Worm (Caenorhabditis elegans) whole organism, L1 larva: ENCODE measurements around the gene T09F3.2.

ENCODE experiments used
- C04F5.9 ChIP-seq: sonication (generic microtip); optimal IDR thresholded peaks from 2 replicates; lab custom pipeline; 2016; ENCODE audit warnings: missing genetic modification characterization, missing compliant biosample characterization
- C16A3.4 ChIP-seq: fragments of 150-350 bp; optimal IDR thresholded peaks from 2 replicates; lab custom pipeline; 2014; ENCODE audit warnings: missing biosample characterization, missing genetic modification characterization
- F16B12.6 ChIP-seq: fragments of 150-350 bp; optimal IDR thresholded peaks from 2 replicates; lab custom pipeline; 2014; ENCODE audit warnings: missing biosample characterization, missing genetic modification characterization
- aha-1 ChIP-seq: fragments of 150-350 bp; optimal IDR thresholded peaks from 2 replicates; lab custom pipeline; 2014; ENCODE audit warnings: missing biosample characterization, missing genetic modification characterization
- aly-2 ChIP-seq: fragments of 150-350 bp; optimal IDR thresholded peaks from 2 replicates; lab custom pipeline; 2014; ENCODE audit warnings: missing biosample characterization, missing genetic modification characterization
- ama-1 ChIP-seq: fragments of 150-350 bp; optimal IDR thresholded peaks from 2 replicates; lab custom pipeline; 2014
- ceh-63 ChIP-seq: fragments of 200-800 bp; sonication (Bioruptor generic); optimal IDR thresholded peaks from 2 replicates; lab custom pipeline; 2018; ENCODE audit warnings: mild to moderate bottlenecking, missing genetic modification characterization, missing compliant biosample characterization
- ceh-8 ChIP-seq: fragments of 200-800 bp; sonication (Bioruptor generic); optimal IDR thresholded peaks from 2 replicates; lab custom pipeline; 2018; ENCODE audit warnings: mild to moderate bottlenecking, missing genetic modification characterization, moderate library complexity, missing compliant biosample characterization
- ceh-82 ChIP-seq, 3 experiments: fragments of 150-350 bp in 1 of 3; sonication (generic microtip) in 2 of 3; optimal IDR thresholded peaks; 2 replicates each; lab custom pipeline; 2014 to 2017; ENCODE audit warnings: missing biosample characterization in 3 of 3, missing genetic modification characterization in 3 of 3
- ceh-90 ChIP-seq: sonication (generic microtip); optimal IDR thresholded peaks from 2 replicates; lab custom pipeline; 2016; ENCODE audit warnings: missing genetic modification characterization, missing compliant biosample characterization
- dsc-1 ChIP-seq: sonication (generic microtip); optimal IDR thresholded peaks from 2 replicates; lab custom pipeline; 2016; ENCODE audit warnings: mild to moderate bottlenecking, missing genetic modification characterization, missing compliant biosample characterization
- efl-1 ChIP-seq, 4 experiments: fragments of 150-350 bp; optimal IDR thresholded peaks in 3 of 4; peaks in 1 of 4; 1 replicate in 1 of 4; 2 replicates in 3 of 4; lab custom pipeline; 2014; ENCODE audit warnings: missing biosample characterization in 2 of 4, missing genetic modification characterization in 2 of 4, missing genetic modification reagents in 2 of 4
- egl-27 ChIP-seq, 2 experiments: fragments of 150-350 bp in 1 of 2; sonication (generic microtip); optimal IDR thresholded peaks; 3 replicates each; lab custom pipeline; 2017 to 2018; ENCODE audit warnings: missing biosample characterization in 2 of 2, missing genetic modification characterization in 2 of 2, missing genetic modification reagents in 2 of 2
- fkh-8 ChIP-seq: sonication (generic microtip); optimal IDR thresholded peaks from 2 replicates; lab custom pipeline; 2016; ENCODE audit warnings: mild to moderate bottlenecking, missing genetic modification characterization, missing compliant biosample characterization
- fos-1 ChIP-seq: fragments of 150-350 bp; optimal IDR thresholded peaks from 2 replicates; lab custom pipeline; 2014; ENCODE audit warnings: missing biosample characterization, missing genetic modification characterization
- grh-1 ChIP-seq: fragments of 200-800 bp; sonication (Bioruptor generic); IDR thresholded peaks from 2 replicates; pipeline ENCODE4 v1.3.6; 2022; ENCODE audit warnings: missing genetic modification reagents, missing genetic modification characterization, missing compliant biosample characterization
- hlh-4 ChIP-seq: sonication (generic microtip); optimal IDR thresholded peaks from 2 replicates; lab custom pipeline; 2016; ENCODE audit warnings: mild to moderate bottlenecking, missing genetic modification characterization, missing compliant biosample characterization
- hpl-2 ChIP-seq: fragments of 150-350 bp; optimal IDR thresholded peaks from 2 replicates; lab custom pipeline; 2014; ENCODE audit warnings: missing biosample characterization, missing genetic modification reagents, missing genetic modification characterization
- irx-1 ChIP-seq: sonication (generic microtip); optimal IDR thresholded peaks from 2 replicates; lab custom pipeline; 2016; ENCODE audit warnings: missing genetic modification characterization, missing compliant biosample characterization
- isw-1 ChIP-seq: fragments of 200-800 bp; sonication (Bioruptor generic); IDR thresholded peaks from 2 replicates; pipeline ENCODE4 v1.3.6; 2022; ENCODE audit warnings: missing genetic modification characterization, missing compliant biosample characterization
- jun-1 ChIP-seq: fragments of 150-350 bp; optimal IDR thresholded peaks from 2 replicates; lab custom pipeline; 2014; ENCODE audit warnings: missing biosample characterization, missing genetic modification reagents, missing genetic modification characterization
- lin-13 ChIP-seq: fragments of 150-350 bp; optimal IDR thresholded peaks from 2 replicates; lab custom pipeline; 2014; ENCODE audit warnings: missing biosample characterization, missing genetic modification reagents, missing genetic modification characterization
- lin-14 ChIP-seq: fragments of 200-800 bp; sonication (Bioruptor generic); optimal IDR thresholded peaks from 2 replicates; lab custom pipeline; 2018; ENCODE audit warnings: mild to moderate bottlenecking, missing genetic modification characterization, moderate library complexity, missing compliant biosample characterization
- lin-15B ChIP-seq: fragments of 150-350 bp; sonication (generic microtip); optimal IDR thresholded peaks from 3 replicates; lab custom pipeline; 2014; ENCODE audit warnings: missing biosample characterization, missing genetic modification characterization
- lin-35 ChIP-seq, 2 experiments: fragments of 150-350 bp; optimal IDR thresholded peaks; 2 replicates each; lab custom pipeline; 2014; ENCODE audit warnings: missing biosample characterization in 2 of 2, missing genetic modification characterization in 2 of 2, missing genetic modification reagents in 2 of 2
- lin-39 ChIP-seq: fragments of 150-350 bp; optimal IDR thresholded peaks from 2 replicates; lab custom pipeline; 2014; ENCODE audit warnings: missing biosample characterization, missing genetic modification reagents, missing genetic modification characterization
- mab-9 ChIP-seq: fragments of 200-800 bp; sonication (Bioruptor generic); IDR thresholded peaks from 2 replicates; pipeline ENCODE4 v1.3.6; 2022; ENCODE audit warnings: missing genetic modification reagents, missing genetic modification characterization, missing compliant biosample characterization
- mdl-1 ChIP-seq, 2 experiments: fragments of 150-350 bp; optimal IDR thresholded peaks; 2 replicates each; lab custom pipeline; 2014 to 2017; ENCODE audit warnings: missing biosample characterization in 2 of 2, missing genetic modification characterization in 2 of 2, inconsistent platforms in 1 of 2
- mef-2 ChIP-seq: fragments of 150-350 bp; optimal IDR thresholded peaks from 2 replicates; lab custom pipeline; 2014; ENCODE audit warnings: missing biosample characterization, missing genetic modification characterization
- nhr-19 ChIP-seq: fragments of 200-800 bp; sonication (Bioruptor generic); conservative IDR thresholded peaks from 2 replicates; pipeline ENCODE4 v1.3.6; 2022; ENCODE audit warnings: missing genetic modification characterization, missing compliant biosample characterization
- nhr-20 ChIP-seq: sonication (generic microtip); optimal IDR thresholded peaks from 2 replicates; lab custom pipeline; 2016; ENCODE audit warnings: mild to moderate bottlenecking, missing genetic modification characterization, missing compliant biosample characterization
- nhr-28 ChIP-seq: fragments of 150-350 bp; optimal IDR thresholded peaks from 2 replicates; lab custom pipeline; 2014; ENCODE audit warnings: missing biosample characterization, missing genetic modification characterization
- nhr-47 ChIP-seq: sonication (generic microtip); optimal IDR thresholded peaks from 2 replicates; lab custom pipeline; 2016; ENCODE audit warnings: mild to moderate bottlenecking, missing genetic modification characterization, moderate library complexity, missing compliant biosample characterization
- nhr-71 ChIP-seq: sonication (generic microtip); optimal IDR thresholded peaks from 2 replicates; lab custom pipeline; 2016; ENCODE audit warnings: mild to moderate bottlenecking, missing genetic modification characterization, moderate library complexity, missing compliant biosample characterization
- nhr-77 ChIP-seq: fragments of 150-350 bp; optimal IDR thresholded peaks from 2 replicates; lab custom pipeline; 2014; ENCODE audit warnings: missing biosample characterization, missing genetic modification characterization
- nhr-84 ChIP-seq: sonication (generic microtip); optimal IDR thresholded peaks from 2 replicates; lab custom pipeline; 2017; ENCODE audit warnings: missing biosample characterization, missing genetic modification characterization
- nhr-85 ChIP-seq: sonication (generic microtip); peaks from one replicate; lab custom pipeline; 2016; ENCODE audit warnings: missing genetic modification characterization, inconsistent platforms, missing compliant biosample characterization
- pag-3 ChIP-seq: sonication (generic microtip); optimal IDR thresholded peaks from 2 replicates; lab custom pipeline; 2017; ENCODE audit warnings: missing genetic modification characterization, mild to moderate bottlenecking, missing compliant biosample characterization, antibody characterized with exemption, borderline replicate concordance; ENCODE audit not compliant: insufficient read depth
- pax-3 ChIP-seq: fragments of 200-800 bp; sonication (Bioruptor generic); optimal IDR thresholded peaks from 2 replicates; lab custom pipeline; 2018; ENCODE audit warnings: mild to moderate bottlenecking, missing genetic modification characterization, moderate library complexity, missing compliant biosample characterization
- pqm-1 ChIP-seq: sonication (generic microtip); optimal IDR thresholded peaks from 3 replicates; lab custom pipeline; 2017; ENCODE audit warnings: missing biosample characterization, missing genetic modification characterization
- rnt-1 ChIP-seq: sonication (generic microtip); optimal IDR thresholded peaks from 2 replicates; lab custom pipeline; 2016; ENCODE audit warnings: mild to moderate bottlenecking, missing genetic modification characterization, moderate library complexity, missing compliant biosample characterization
- skn-1 ChIP-seq: fragments of 150-350 bp; optimal IDR thresholded peaks from 2 replicates; lab custom pipeline; 2014; ENCODE audit warnings: missing biosample characterization, missing genetic modification characterization
- snpc-4 ChIP-seq: fragments of 150-350 bp; optimal IDR thresholded peaks from 2 replicates; lab custom pipeline; 2014; ENCODE audit warnings: missing biosample characterization, missing genetic modification characterization
- sptf-1 ChIP-seq: fragments of 150-350 bp; optimal IDR thresholded peaks from 2 replicates; lab custom pipeline; 2014; ENCODE audit warnings: missing biosample characterization, missing genetic modification characterization
- sup-37 ChIP-seq: fragments of 200-800 bp; sonication (Bioruptor generic); optimal IDR thresholded peaks from 2 replicates; lab custom pipeline; 2018; ENCODE audit warnings: mild to moderate bottlenecking, missing genetic modification characterization, missing compliant biosample characterization
- swsn-7 ChIP-seq: sonication (generic microtip); optimal IDR thresholded peaks from 2 replicates; lab custom pipeline; 2016; ENCODE audit warnings: missing genetic modification characterization, missing compliant biosample characterization
- tbx-2 ChIP-seq: sonication (generic microtip); optimal IDR thresholded peaks from 2 replicates; lab custom pipeline; 2016; ENCODE audit warnings: missing genetic modification characterization, missing compliant biosample characterization
- tlp-1 ChIP-seq: fragments of 150-350 bp; optimal IDR thresholded peaks from 2 replicates; lab custom pipeline; 2014; ENCODE audit warnings: missing biosample characterization, missing genetic modification characterization
- unc-130 ChIP-seq: fragments of 150-350 bp; optimal IDR thresholded peaks from 2 replicates; lab custom pipeline; 2017; ENCODE audit warnings: missing biosample characterization, missing genetic modification characterization, inconsistent platforms
- unc-30 ChIP-seq: sonication (generic microtip); optimal IDR thresholded peaks from 2 replicates; lab custom pipeline; 2017; ENCODE audit warnings: missing biosample characterization, missing genetic modification characterization
- unc-86 ChIP-seq: sonication (generic microtip); optimal IDR thresholded peaks from 2 replicates; lab custom pipeline; 2016; ENCODE audit warnings: missing genetic modification characterization, missing compliant biosample characterization
- vab-15 ChIP-seq: sonication (generic microtip); optimal IDR thresholded peaks from 2 replicates; lab custom pipeline; 2017; ENCODE audit warnings: missing genotype, mild to moderate bottlenecking, missing genetic modification characterization, missing compliant biosample characterization
- zag-1 ChIP-seq: fragments of 150-350 bp; optimal IDR thresholded peaks from 2 replicates; lab custom pipeline; 2014; ENCODE audit warnings: missing biosample characterization, missing genetic modification characterization
- zip-4 ChIP-seq: fragments of 200-800 bp; sonication (Bioruptor generic); optimal IDR thresholded peaks from 2 replicates; lab custom pipeline; 2018; ENCODE audit warnings: mild to moderate bottlenecking, missing genetic modification characterization, moderate library complexity, missing compliant biosample characterization

The T09F3.2 gene

DNA sequence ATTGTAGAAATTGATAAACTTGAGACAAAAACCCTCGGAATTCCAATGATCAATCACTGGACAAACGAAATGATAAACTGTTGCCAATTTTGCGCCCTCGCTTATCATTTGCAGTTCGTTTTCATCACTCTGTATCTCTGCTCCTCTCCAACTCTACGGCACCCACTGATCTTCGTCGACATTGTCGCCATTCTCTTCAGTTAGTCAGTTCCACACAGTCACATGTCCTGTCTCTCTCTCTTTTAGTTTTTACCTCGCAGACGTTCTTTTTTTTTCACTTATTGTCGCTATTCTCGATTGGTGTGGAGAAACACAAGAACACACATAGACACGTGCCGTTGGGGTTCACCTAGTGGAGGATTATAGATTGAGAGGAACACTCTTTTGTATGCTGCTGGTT, 1.9 kb upstream of the T09F3.2 start (continued):
- peak; percentile 74 for TF ChIP-seq nhr-20 (tag; lab: Kevin White, UChicago)
- no peak for TF ChIP-seq ceh-8
- no peak for TF ChIP-seq C16A3.4 (tag; lab: Kevin White, UChicago)
- TF ChIP-seq isw-1 = no peak
- no peak for TF ChIP-seq zag-1
- no peak for TF ChIP-seq lin-15B (tag; lab: Kevin White, UChicago)
- TF ChIP-seq aha-1 (tag; lab: Kevin White, UChicago) = no peak
- TF ChIP-seq hlh-4 = no peak
- no peak for TF ChIP-seq fkh-8 (tag; lab: Kevin White, UChicago)
- no peak for TF ChIP-seq swsn-7 (tag; lab: Kevin White, UChicago)
- TF ChIP-seq ceh-82 (tag; optimal IDR thresholded peaks at IDR 0.05; lab: Kevin White, UChicago) = no peak
- TF ChIP-seq dsc-1 (tag; lab: Kevin White, UChicago) = no peak
- no peak for TF ChIP-seq ama-1 (lab: Kevin White, UChicago)
- peak; percentile 77 for TF ChIP-seq nhr-71 (tag; lab: Kevin White, UChicago)
- no peak for TF ChIP-seq ceh-63 (GFP tag; lab: Kevin White, UChicago)
- TF ChIP-seq sptf-1 (tag; lab: Kevin White, UChicago) = no peak
- TF ChIP-seq F16B12.6 (tag; lab: Kevin White, UChicago) = no peak
- TF ChIP-seq lin-35 (GFP tag; optimal IDR thresholded peaks at IDR 0.05; lab: Kevin White, UChicago) = peak in 1 of 2 experiments; percentile 80
- no peak for TF ChIP-seq tlp-1 (tag; lab: Kevin White, UChicago)
- peak; percentile 61 for TF ChIP-seq nhr-19 (GFP tag; lab: Robert Waterston, UW)
- peak in 1 of 2 experiments; percentile 4 for TF ChIP-seq efl-1 (optimal IDR thresholded peaks at IDR 0.05; lab: Kevin White, UChicago)
- TF ChIP-seq efl-1 (GFP tag; optimal IDR thresholded peaks at IDR 0.05 in 1 of 2; lab: Kevin White, UChicago) = peak in 1 of 2 experiments; percentile 94
- TF ChIP-seq lin-13 = no peak
- peak; percentile 87 for TF ChIP-seq lin-14 (GFP tag; lab: Kevin White, UChicago)
- no peak for TF ChIP-seq fos-1 (tag; lab: Kevin White, UChicago)
- no peak for TF ChIP-seq aly-2 (tag; lab: Kevin White, UChicago)
- TF ChIP-seq nhr-84 (tag; lab: Kevin White, UChicago) = no peak
- TF ChIP-seq mdl-1 (tag; optimal IDR thresholded peaks at IDR 0.05; lab: Kevin White, UChicago) = peak in 1 of 2 experiments; percentile 82
- no peak for TF ChIP-seq ceh-90 (tag; lab: Kevin White, UChicago)
- TF ChIP-seq unc-30 (tag; lab: Kevin White, UChicago) = no peak
- TF ChIP-seq nhr-28 (tag; lab: Kevin White, UChicago) = no peak
- no peak for TF ChIP-seq skn-1 (tag; lab: Kevin White, UChicago)
- no peak for TF ChIP-seq grh-1
- TF ChIP-seq sup-37 (GFP tag; lab: Kevin White, UChicago) = no peak
- TF ChIP-seq vab-15 (tag; lab: Kevin White, UChicago) = no peak
- TF ChIP-seq unc-130 (tag; lab: Kevin White, UChicago) = peak; percentile 26
- TF ChIP-seq lin-39 (tag; lab: Kevin White, UChicago) = no peak
- TF ChIP-seq nhr-47 (tag; lab: Kevin White, UChicago) = peak; percentile 19
- TF ChIP-seq snpc-4 (tag; lab: Kevin White, UChicago) = peak; percentile 2
- TF ChIP-seq pag-3 = no peak
- no peak for TF ChIP-seq C04F5.9
- TF ChIP-seq rnt-1 (tag; lab: Kevin White, UChicago) = peak; percentile 35
- no peak for TF ChIP-seq irx-1
- no peak for TF ChIP-seq zip-4 (GFP tag; lab: Kevin White, UChicago)
- peak; percentile 86 for TF ChIP-seq nhr-85 (tag; lab: Kevin White, UChicago)
- TF ChIP-seq pax-3 (tag; lab: Kevin White, UChicago) = no peak
- TF ChIP-seq hpl-2 (GFP tag; lab: Kevin White, UChicago) = no peak
- no peak for TF ChIP-seq pqm-1 (tag; lab: Kevin White, UChicago)
- TF ChIP-seq tbx-2 (tag; lab: Kevin White, UChicago) = peak; percentile 17
- TF ChIP-seq jun-1 (tag; lab: Kevin White, UChicago) = peak; percentile 3
- no peak for TF ChIP-seq nhr-77 (tag; lab: Kevin White, UChicago)
- TF ChIP-seq mef-2 (tag; lab: Kevin White, UChicago) = no peak
- TF ChIP-seq unc-86 (tag; lab: Kevin White, UChicago) = no peak
- no peak for TF ChIP-seq mab-9 (GFP tag; lab: Robert Waterston, UW)
- no peak for TF ChIP-seq egl-27 (tag; optimal IDR thresholded peaks at IDR 0.05; lab: Kevin White, UChicago)
